Worm (Caenorhabditis elegans) whole organism, L4/young adult: Measurements from ENCODE around the gene C16C8.22.

Experiments used
- W03F9.2 ChIP-seq: fragments of 150-350 bp; optimal IDR thresholded peaks from 2 replicates; lab custom pipeline; 2014; ENCODE audit warnings: missing biosample characterization, missing genetic modification characterization
- dao-5 ChIP-seq: sonication (generic microtip); optimal IDR thresholded peaks from 2 replicates; lab custom pipeline; 2016; ENCODE audit warnings: missing genotype, missing genetic modification characterization, moderate library complexity, missing compliant biosample characterization
- him-1 ChIP-seq: sonication (generic microtip); optimal IDR thresholded peaks from 2 replicates; lab custom pipeline; 2016; ENCODE audit warnings: missing genotype, missing genetic modification reagents, missing genetic modification characterization, missing compliant biosample characterization

DNA sequence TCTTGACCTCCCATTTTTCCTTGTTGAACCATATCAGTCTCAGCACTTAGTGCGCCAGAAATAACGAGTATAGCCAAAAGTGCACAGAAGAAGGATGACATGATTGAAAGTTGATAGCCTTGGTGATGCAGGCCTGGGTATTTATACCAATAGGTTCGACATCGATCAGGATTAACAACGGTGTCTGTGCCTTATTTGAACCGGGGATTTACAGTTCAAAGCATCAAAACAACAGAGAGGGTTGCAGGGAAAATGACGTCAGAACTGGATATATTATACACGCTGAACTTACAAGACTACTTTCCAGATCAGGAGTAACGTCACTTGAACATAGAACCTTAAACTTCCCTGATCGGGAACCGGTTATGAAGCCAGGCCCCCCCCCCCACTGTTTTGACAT lies 29.3 kb upstream of the C16C8.22 start, which contains the start of gene Y49F6B.12:
- TF ChIP-seq W03F9.2 (tag; lab: Kevin White, UChicago) (no peak), dao-5 (tag; lab: Kevin White, UChicago) (no peak), him-1 (tag; lab: Kevin White, UChicago) (no peak)
